Worm (Caenorhabditis elegans): ENCODE measurements around the gene amt-3.

amt-3 gene

DNA sequence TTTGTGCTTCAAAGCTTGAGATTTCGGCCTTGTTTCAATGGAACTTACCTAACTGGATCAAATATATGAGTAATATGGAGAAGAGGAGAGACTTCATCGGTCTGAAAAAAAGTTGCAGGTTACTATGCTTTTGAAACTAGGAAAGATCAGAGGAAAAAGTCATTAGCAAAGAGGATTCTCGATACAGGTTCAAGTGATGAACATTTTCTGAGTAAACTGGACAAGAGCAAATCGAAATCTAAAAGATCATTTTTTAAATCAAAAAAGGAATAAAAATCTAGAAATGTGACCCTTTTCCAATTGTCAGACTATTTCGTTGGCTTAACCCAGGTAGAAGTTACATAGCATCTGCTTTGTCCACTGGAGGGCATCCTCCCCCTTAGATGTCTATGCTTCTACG lies 35.8 kb upstream of the amt-3 start, which contains the start of gene skpo-1:
Gene skpo-1, minus strand, starts transcription at position 101 of the 400 bp plus-strand sequence.
- TF ChIP-seq cog-1 (tag; optimal IDR thresholded peaks at IDR 0.05) (no peak), ztf-29 (GFP tag; IDR thresholded peaks at IDR 0.05) (no peak), med-1 (GFP tag; optimal IDR thresholded peaks at IDR 0.05; ENCODE audit: insufficient read depth) (no peak), klf-2 (GFP tag; conservative IDR thresholded peaks at IDR 0.05) (no peak), ref-1 (GFP tag; conservative IDR thresholded peaks at IDR 0.05) (no peak), tab-1 (GFP tag; IDR thresholded peaks at IDR 0.05) (no peak), flt-1 (GFP tag; IDR thresholded peaks at IDR 0.05) (no peak), T22C8.4 (GFP tag; IDR thresholded peaks at IDR 0.05) (no peak), ztf-23 (GFP tag; IDR thresholded peaks at IDR 0.05) (no peak)

DNA sequence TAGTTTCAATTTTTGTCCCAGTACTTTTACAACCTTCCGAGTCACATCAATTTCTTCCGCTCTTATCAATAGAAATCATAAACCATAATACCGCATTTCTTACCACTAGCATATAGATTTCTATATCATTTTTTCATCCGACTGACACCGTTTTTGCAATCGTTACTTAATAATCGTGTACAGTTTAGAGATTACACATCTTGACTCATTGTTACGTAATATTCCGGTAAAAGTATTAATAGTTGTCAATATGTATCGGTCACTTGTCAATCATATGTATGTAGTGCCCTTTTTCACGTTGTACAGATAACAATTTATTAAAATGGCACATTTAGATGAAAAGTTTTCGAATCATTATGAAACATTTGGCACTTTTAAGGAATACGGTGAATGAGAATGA lies 31.0 kb upstream of the amt-3 start:
- TF ChIP-seq ztf-23 (GFP tag; IDR thresholded peaks at IDR 0.05) = no peak
- no peak for TF ChIP-seq ref-1 (GFP tag; conservative IDR thresholded peaks at IDR 0.05)
- no peak for TF ChIP-seq cog-1 (tag; optimal IDR thresholded peaks at IDR 0.05)

DNA sequence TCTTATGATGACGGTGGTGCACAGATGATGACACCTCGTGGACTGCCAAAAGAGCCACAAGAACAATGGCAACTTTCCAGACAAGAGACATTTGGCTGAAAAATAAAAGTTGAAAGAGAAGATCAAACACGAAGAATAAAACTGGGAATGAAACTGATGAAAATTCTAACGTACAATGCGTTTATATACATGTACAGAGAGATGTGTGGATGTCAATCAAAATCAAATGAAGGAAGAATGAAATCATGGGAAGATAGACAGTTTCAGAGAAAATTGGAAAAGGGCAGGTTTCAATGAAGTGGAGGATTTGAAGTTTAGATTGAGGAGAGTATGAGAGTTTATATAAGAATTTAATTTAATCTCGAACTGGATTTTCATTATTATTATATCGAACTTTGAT lies 30.1 kb upstream of the amt-3 start, which contains the start of gene dod-23:
Gene dod-23, minus strand, starts transcription at position 101 of the 400 bp plus-strand sequence.
- TF ChIP-seq klf-2 (GFP tag; conservative IDR thresholded peaks at IDR 0.05) (no peak), ztf-23 (GFP tag; IDR thresholded peaks at IDR 0.05) (no peak), flt-1 (GFP tag; IDR thresholded peaks at IDR 0.05) (no peak), cog-1 (tag; optimal IDR thresholded peaks at IDR 0.05) (no peak), ref-1 (GFP tag; conservative IDR thresholded peaks at IDR 0.05) (no peak), ztf-29 (GFP tag; IDR thresholded peaks at IDR 0.05) (no peak), tab-1 (GFP tag; IDR thresholded peaks at IDR 0.05) (no peak), med-1 (GFP tag; optimal IDR thresholded peaks at IDR 0.05; ENCODE audit: insufficient read depth) (no peak), T22C8.4 (GFP tag; IDR thresholded peaks at IDR 0.05) (no peak)

DNA sequence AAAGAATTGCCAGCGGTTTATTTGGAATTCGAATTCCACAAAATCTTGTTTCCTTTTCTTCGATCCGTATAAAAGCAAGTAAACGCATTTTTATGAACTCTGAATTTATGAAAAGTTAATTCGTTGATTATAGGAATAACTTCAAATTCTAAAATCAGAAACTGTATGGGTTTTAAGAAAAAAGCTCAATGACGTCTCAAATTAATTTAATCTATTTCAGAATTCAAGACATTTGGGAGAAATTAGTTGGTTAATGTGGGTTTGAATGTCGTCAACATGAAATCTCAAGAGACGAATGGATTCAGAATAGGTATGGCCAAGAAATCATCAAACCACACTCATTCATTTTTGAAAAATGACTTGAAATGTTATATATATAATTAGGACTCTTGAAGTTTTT lies 27.1 kb upstream of the amt-3 start, which contains the start of gene F49E12.7:
Gene F49E12.7, minus strand, starts transcription at position 101 of the 400 bp plus-strand sequence.
- TF ChIP-seq med-1 (GFP tag; optimal IDR thresholded peaks at IDR 0.05; ENCODE audit: insufficient read depth) (no peak), ref-1 (GFP tag; conservative IDR thresholded peaks at IDR 0.05) (no peak), ztf-23 (GFP tag; IDR thresholded peaks at IDR 0.05) (no peak), cog-1 (tag; optimal IDR thresholded peaks at IDR 0.05) (no peak), flt-1 (GFP tag; IDR thresholded peaks at IDR 0.05) (no peak), tab-1 (GFP tag; IDR thresholded peaks at IDR 0.05) (no peak), T22C8.4 (GFP tag; IDR thresholded peaks at IDR 0.05) (no peak), klf-2 (GFP tag; conservative IDR thresholded peaks at IDR 0.05) (no peak), ztf-29 (GFP tag; IDR thresholded peaks at IDR 0.05) (no peak)

DNA sequence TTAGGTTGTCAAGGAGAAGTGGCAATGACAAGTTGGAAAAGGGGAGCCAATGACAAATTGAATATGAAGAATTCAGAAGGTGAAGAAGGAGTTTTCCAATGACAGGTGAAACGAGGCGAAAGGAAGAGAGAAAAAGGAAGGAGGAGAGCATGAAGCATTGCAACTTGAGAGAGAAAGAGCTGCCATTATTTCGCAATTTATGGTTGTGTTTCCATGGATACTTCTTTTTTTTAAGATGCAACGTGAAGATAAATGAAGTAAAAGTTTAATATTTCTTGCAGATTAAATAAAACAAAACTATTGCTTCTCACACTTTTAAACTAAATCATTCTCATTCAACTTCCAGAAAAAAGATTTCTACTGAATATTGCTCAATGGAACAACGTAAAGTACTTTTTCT lies 25.2 kb upstream of the amt-3 start, which contains the start of gene F49E12.8:
Gene F49E12.8, minus strand, starts transcription at position 101 of the 400 bp plus-strand sequence.
- TF ChIP-seq T22C8.4 (GFP tag; IDR thresholded peaks at IDR 0.05) = no peak

DNA sequence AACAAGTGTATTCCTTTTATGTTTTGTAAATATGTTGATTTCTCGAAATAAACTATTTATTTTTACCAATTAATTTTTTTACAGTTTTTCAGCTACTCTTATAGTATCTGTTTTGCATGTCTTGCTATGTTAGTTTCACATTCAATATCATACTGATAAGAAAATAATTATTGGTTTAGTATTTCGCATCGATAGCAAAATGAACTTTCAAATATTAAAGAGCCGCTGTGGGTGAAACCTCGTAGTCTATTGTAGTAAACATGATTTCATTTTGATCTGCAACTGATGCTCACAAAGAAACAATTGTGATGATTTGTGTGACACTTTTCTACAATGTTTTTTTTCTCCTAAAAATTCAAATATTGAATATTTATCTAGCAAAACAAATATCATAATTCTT lies 23.3 kb upstream of the amt-3 start:
- no peak for TF ChIP-seq cog-1 (tag; optimal IDR thresholded peaks at IDR 0.05)
- TF ChIP-seq T22C8.4 (GFP tag; IDR thresholded peaks at IDR 0.05) = no peak
- no peak for TF ChIP-seq klf-2 (GFP tag; conservative IDR thresholded peaks at IDR 0.05)
- TF ChIP-seq ztf-23 (GFP tag; IDR thresholded peaks at IDR 0.05) = no peak
- TF ChIP-seq ztf-29 (GFP tag; IDR thresholded peaks at IDR 0.05) = no peak
- no peak for TF ChIP-seq med-1 (GFP tag; optimal IDR thresholded peaks at IDR 0.05; ENCODE audit: insufficient read depth)
- no peak for TF ChIP-seq tab-1 (GFP tag; IDR thresholded peaks at IDR 0.05)
- TF ChIP-seq flt-1 (GFP tag; IDR thresholded peaks at IDR 0.05) = no peak
- no peak for TF ChIP-seq ref-1 (GFP tag; conservative IDR thresholded peaks at IDR 0.05)

DNA sequence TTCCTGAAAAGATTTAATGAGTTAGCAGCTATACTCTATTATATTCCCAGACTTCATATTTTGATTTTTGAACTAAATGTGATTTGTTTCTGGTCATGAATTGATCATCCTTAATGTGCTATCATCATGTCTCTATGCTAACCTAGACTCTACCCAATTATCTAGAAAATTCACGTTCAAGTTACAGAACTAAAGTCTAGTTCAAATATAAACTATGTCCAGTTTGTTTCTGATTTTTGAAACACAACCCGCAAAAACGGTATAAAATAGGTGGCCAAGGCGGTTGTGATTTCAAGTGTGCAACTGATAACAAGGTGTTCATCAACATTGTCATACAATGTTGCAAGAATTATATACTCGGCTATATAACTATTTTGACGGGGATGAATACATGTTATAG lies 21.8 kb upstream of the amt-3 start, which contains the start of gene F49E12.10:
Gene F49E12.10, plus strand, starts transcription at position 301 of the 400 bp plus-strand sequence.
- TF ChIP-seq cog-1 (tag; optimal IDR thresholded peaks at IDR 0.05) (no peak), ref-1 (GFP tag; conservative IDR thresholded peaks at IDR 0.05) (no peak), med-1 (GFP tag; optimal IDR thresholded peaks at IDR 0.05; ENCODE audit: insufficient read depth) (no peak), klf-2 (GFP tag; conservative IDR thresholded peaks at IDR 0.05) (no peak), T22C8.4 (GFP tag; IDR thresholded peaks at IDR 0.05) (no peak), ztf-23 (GFP tag; IDR thresholded peaks at IDR 0.05) (no peak), tab-1 (GFP tag; IDR thresholded peaks at IDR 0.05) (no peak), flt-1 (GFP tag; IDR thresholded peaks at IDR 0.05) (no peak), ztf-29 (GFP tag; IDR thresholded peaks at IDR 0.05) (no peak)

DNA sequence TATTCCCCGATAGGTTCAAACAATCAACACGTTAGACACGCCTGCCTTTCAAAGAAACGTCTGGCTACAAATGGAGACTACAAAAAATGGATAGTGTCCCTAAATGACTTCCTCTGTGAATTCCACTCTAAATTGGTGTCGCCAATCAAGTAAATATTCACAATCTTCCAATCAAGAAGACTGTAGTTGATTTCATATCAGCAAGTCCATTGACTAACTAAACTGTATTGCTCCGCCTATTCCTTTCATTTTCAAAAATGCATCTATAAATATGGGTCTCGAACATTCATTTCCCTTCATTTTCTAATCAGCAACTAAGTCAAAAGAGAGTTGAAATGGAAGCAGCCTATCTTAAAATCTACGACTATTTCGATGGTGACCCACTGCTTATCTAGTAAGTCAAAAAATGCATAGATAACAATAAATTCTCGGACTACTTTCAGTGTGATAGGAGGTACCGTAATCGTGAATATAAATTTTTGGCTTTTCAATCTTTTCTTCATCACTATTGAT lies 19.1 kb upstream of the amt-3 start, which contains the start of gene drd-1:
Gene drd-1, plus strand, starts transcription at position 51 of the 513 bp plus-strand sequence.
- no peak for TF ChIP-seq tab-1 (GFP tag; IDR thresholded peaks at IDR 0.05)
- no peak for TF ChIP-seq ztf-23 (GFP tag; IDR thresholded peaks at IDR 0.05)
- no peak for TF ChIP-seq klf-2 (GFP tag; conservative IDR thresholded peaks at IDR 0.05)
- no peak for TF ChIP-seq T22C8.4 (GFP tag; IDR thresholded peaks at IDR 0.05)
- TF ChIP-seq ztf-29 (GFP tag; IDR thresholded peaks at IDR 0.05) = no peak
- TF ChIP-seq flt-1 (GFP tag; IDR thresholded peaks at IDR 0.05) = no peak
- TF ChIP-seq cog-1 (tag; optimal IDR thresholded peaks at IDR 0.05) = no peak
- no peak for TF ChIP-seq med-1 (GFP tag; optimal IDR thresholded peaks at IDR 0.05; ENCODE audit: insufficient read depth)
- no peak for TF ChIP-seq ref-1 (GFP tag; conservative IDR thresholded peaks at IDR 0.05)

DNA sequence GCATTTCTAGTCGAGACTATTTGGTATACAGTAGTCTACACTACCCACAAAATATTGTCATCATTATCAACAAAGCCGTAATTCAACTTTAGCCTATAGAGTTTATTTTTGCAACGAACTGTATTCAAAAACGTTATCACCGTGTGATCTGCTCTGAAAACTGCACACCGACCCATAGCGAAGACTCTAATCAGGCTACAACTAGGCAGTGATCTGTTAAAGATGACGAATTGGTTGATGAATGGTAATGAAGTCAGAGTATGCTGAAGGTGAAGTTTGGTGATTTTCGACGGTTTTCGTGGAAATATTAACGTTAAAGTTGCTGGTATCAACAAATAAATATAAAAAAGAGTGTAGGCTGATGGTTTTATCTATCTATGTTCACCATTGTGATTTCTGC lies 17.9 kb upstream of the amt-3 start:
- no peak for TF ChIP-seq cog-1 (tag; optimal IDR thresholded peaks at IDR 0.05)
- no peak for TF ChIP-seq T22C8.4 (GFP tag; IDR thresholded peaks at IDR 0.05)
- TF ChIP-seq tab-1 (GFP tag; IDR thresholded peaks at IDR 0.05) = no peak
- TF ChIP-seq ztf-29 (GFP tag; IDR thresholded peaks at IDR 0.05) = no peak
- no peak for TF ChIP-seq ref-1 (GFP tag; conservative IDR thresholded peaks at IDR 0.05)
- TF ChIP-seq flt-1 (GFP tag; IDR thresholded peaks at IDR 0.05) = no peak

DNA sequence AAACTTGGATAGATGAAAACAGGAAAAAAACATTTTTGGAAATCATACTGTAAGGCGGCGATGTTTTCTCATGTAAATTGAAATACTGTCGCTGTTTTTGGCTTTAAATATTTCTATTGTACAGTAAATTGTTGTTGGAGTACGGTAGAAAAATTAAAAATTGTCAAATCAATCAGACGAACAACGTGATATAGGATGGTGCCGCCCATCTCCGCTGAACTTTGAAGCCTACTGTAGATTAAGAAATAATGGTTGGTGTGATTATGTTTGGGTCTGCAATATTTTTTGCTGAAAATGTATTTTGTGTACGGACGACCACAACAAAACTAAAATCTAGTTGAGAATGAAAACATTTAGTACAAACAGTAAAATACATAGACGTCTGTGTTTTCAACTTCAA lies 16.6 kb upstream of the amt-3 start:
- TF ChIP-seq ref-1 (GFP tag; conservative IDR thresholded peaks at IDR 0.05) (no peak), T22C8.4 (GFP tag; IDR thresholded peaks at IDR 0.05) (no peak), ztf-29 (GFP tag; IDR thresholded peaks at IDR 0.05) (no peak), tab-1 (GFP tag; IDR thresholded peaks at IDR 0.05) (no peak), klf-2 (GFP tag; conservative IDR thresholded peaks at IDR 0.05) (no peak), ztf-23 (GFP tag; IDR thresholded peaks at IDR 0.05) (no peak), cog-1 (tag; optimal IDR thresholded peaks at IDR 0.05) (no peak), med-1 (GFP tag; optimal IDR thresholded peaks at IDR 0.05; ENCODE audit: insufficient read depth) (no peak), flt-1 (GFP tag; IDR thresholded peaks at IDR 0.05) (no peak)

Measured in whole organism, midembryonic.